Fruit fly (Drosophila melanogaster): ENCODE results near the gene mthl15.

The mthl15 gene

DNA sequence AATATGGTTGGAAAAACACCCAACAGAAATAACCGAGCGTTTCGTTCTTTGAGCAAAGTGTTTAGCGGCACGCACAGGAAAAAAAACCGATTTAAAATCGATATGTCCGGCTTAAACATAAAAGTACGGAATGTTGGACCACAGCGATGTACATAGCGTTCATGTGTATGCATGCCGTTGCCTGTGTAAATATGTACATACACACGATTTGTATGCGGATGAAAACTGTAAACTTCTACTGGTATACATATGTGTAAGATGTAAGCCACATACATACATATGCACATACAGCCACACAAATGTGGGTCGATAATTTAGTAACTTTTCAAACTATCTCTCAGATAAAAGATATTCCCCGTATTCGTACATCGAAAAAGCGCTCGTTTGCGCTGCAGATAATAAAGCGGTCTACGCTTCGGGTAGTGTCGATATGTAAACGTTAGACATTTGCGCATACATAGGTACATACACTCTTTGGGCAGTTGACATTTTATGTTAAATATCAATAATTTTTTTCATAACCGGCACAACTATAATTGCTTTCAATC lies 11.6 kb upstream of the mthl15 start (continued):
- no peak for TF ChIP-seq CG6813 (GFP tag; optimal IDR thresholded peaks at IDR 0.05)
- no peak for TF ChIP-seq Antp (GFP tag; optimal IDR thresholded peaks at IDR 0.05)
- TF ChIP-seq sens (GFP tag): peak; percentile 86
- TF ChIP-seq CG8290 (GFP tag; optimal IDR thresholded peaks at IDR 0.05): peak; percentile 15
- peak in 1 of 2 experiments; percentile 73 for TF ChIP-seq CG8290 (tag; optimal IDR thresholded peaks at IDR 0.05)
- TF ChIP-seq kah (GFP tag; optimal IDR thresholded peaks at IDR 0.05): peak; percentile 55
- no peak for TF ChIP-seq Gug (GFP tag; IDR thresholded peaks at IDR 0.05)
- no peak for TF ChIP-seq CG17328 (GFP tag; IDR thresholded peaks at IDR 0.05)
- peak; percentile 1 for TF ChIP-seq Asciz (GFP tag; optimal IDR thresholded peaks at IDR 0.05)
- peak; percentile 35 for TF ChIP-seq Neu2 (GFP tag; optimal IDR thresholded peaks at IDR 0.05; ENCODE audit: borderline replicate concordance)
- TF ChIP-seq CG17568 (GFP tag; optimal IDR thresholded peaks at IDR 0.05): peak; percentile 66
- TF ChIP-seq CG7372 (GFP tag; IDR thresholded peaks at IDR 0.05): no peak
- TF ChIP-seq ab (GFP tag; optimal IDR thresholded peaks at IDR 0.05): no peak
- peak; percentile 39 for TF ChIP-seq dmrt11E (tag; optimal IDR thresholded peaks at IDR 0.05)
- TF ChIP-seq Lim3 (GFP tag; IDR thresholded peaks at IDR 0.05): no peak
- TF ChIP-seq Ada2b (GFP tag; IDR thresholded peaks at IDR 0.05): no peak
- TF ChIP-seq nau (GFP tag; optimal IDR thresholded peaks at IDR 0.05): peak; percentile 3
- no peak for TF ChIP-seq Sin3A (optimal IDR thresholded peaks at IDR 0.05)
- TF ChIP-seq CG30020 (tag; optimal IDR thresholded peaks at IDR 0.05): peak; percentile 74
- TF ChIP-seq onecut (GFP tag; IDR thresholded peaks at IDR 0.05): peak; percentile 80
- no peak for TF ChIP-seq sisA (GFP tag; IDR thresholded peaks at IDR 0.05)
- TF ChIP-seq scrt (GFP tag; optimal IDR thresholded peaks at IDR 0.05): no peak
- TF ChIP-seq trh (GFP tag; optimal IDR thresholded peaks at IDR 0.05): peak; percentile 20
- TF ChIP-seq CHES-1-like (GFP tag; optimal IDR thresholded peaks at IDR 0.05): peak; percentile 15
- no peak for TF ChIP-seq hb (GFP tag; IDR thresholded peaks at IDR 0.05; ENCODE audit: partially characterized antibody)
- peak; percentile 34 for TF ChIP-seq CG13424 (tag; optimal IDR thresholded peaks at IDR 0.05)
- TF ChIP-seq oc (tag; optimal IDR thresholded peaks at IDR 0.05): no peak
- TF ChIP-seq dpn (GFP tag; optimal IDR thresholded peaks at IDR 0.05): no peak
- TF ChIP-seq Camta (GFP tag; optimal IDR thresholded peaks at IDR 0.05): no peak
- peak; percentile 33; the same call in 1 of the 2 replicates for TF ChIP-seq peb (GFP tag; IDR thresholded peaks at IDR 0.05)
- TF ChIP-seq CG4328 (GFP tag; optimal IDR thresholded peaks at IDR 0.05): peak; percentile 68
- no peak for TF ChIP-seq fru (optimal IDR thresholded peaks at IDR 0.05)
- peak; percentile 34 for TF ChIP-seq CG17359 (tag; optimal IDR thresholded peaks at IDR 0.05)
- TF ChIP-seq lilli (GFP tag; optimal IDR thresholded peaks at IDR 0.05): no peak
- peak; percentile 27 for TF ChIP-seq CG11723 (GFP tag; optimal IDR thresholded peaks at IDR 0.05)
- peak; percentile 11 for TF ChIP-seq CG3163 (GFP tag; optimal IDR thresholded peaks at IDR 0.05)
- TF ChIP-seq HmgZ (tag; optimal IDR thresholded peaks at IDR 0.05): peak; percentile 0
- peak; percentile 23 for TF ChIP-seq CG18262 (tag; optimal IDR thresholded peaks at IDR 0.05)
- 0 out of 3 replicates have a peak, but pooled peaks have one; percentile 39 for TF ChIP-seq CG34422 (GFP tag; IDR thresholded peaks at IDR 0.05)
- TF ChIP-seq CG13296 (GFP tag; optimal IDR thresholded peaks at IDR 0.05): peak; percentile 80
- peak; percentile 53 for TF ChIP-seq twi (tag; optimal IDR thresholded peaks at IDR 0.05)
- TF ChIP-seq HLHmδ (GFP tag; optimal IDR thresholded peaks at IDR 0.05): no peak
- TF ChIP-seq chif (GFP tag; optimal IDR thresholded peaks at IDR 0.05): no peak
- peak; percentile 20 for TF ChIP-seq corto (GFP tag; optimal IDR thresholded peaks at IDR 0.05)
- peak; percentile 91 for TF ChIP-seq nerfin-1 (tag; optimal IDR thresholded peaks at IDR 0.05)

Data from whole organism, embryonic.